Worm (Caenorhabditis elegans): ENCODE data around the gene W02B3.7.
A peak's percentile ranks its signal among the peaks of the same experiment; 100 is the strongest.

DNA sequence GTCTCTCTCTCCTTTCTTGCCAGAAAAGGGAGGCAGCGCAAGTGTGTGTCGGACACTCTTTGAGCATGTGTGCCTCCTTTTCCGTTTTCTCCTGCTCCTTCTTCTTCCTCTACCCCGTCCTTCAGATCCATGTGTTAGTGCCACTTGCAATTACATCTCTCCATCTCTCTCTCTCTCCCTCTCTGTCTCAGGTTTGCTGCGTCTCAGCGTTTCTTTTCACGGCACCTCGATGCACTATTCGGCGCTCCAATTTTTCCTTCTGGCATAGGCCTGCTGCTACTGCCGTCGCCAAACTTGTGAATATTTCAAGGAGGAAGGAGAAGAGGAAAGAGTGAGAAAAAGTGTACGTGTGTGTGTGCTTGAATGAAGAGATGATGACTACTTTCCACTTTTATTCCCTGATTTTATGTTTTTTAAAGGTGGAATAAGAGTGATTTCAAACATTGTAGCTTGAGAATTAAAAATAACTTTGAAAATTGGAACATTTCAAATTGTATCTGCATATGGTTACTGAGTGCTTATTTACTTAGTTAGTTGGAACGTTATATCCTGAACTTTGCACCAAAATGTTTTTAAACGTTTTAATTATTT, 23.4 kb downstream of the W02B3.7 start, which contains the start of gene W02B3.3:
- TF ChIP-seq ztf-23 (GFP tag; IDR thresholded peaks at IDR 0.05) (0 out of 2 replicates have a peak, but pooled peaks have one; percentile 46), med-1 (GFP tag; optimal IDR thresholded peaks at IDR 0.05; ENCODE audit: insufficient read depth) (no peak), flt-1 (GFP tag; IDR thresholded peaks at IDR 0.05) (no peak), cog-1 (tag; optimal IDR thresholded peaks at IDR 0.05) (peak; percentile 42), klf-2 (GFP tag; conservative IDR thresholded peaks at IDR 0.05) (no peak), T22C8.4 (GFP tag; IDR thresholded peaks at IDR 0.05) (no peak), ztf-29 (GFP tag; IDR thresholded peaks at IDR 0.05) (no peak), ref-1 (GFP tag; conservative IDR thresholded peaks at IDR 0.05) (no peak)

Measured in whole organism, midembryonic.